Fruit fly (Drosophila melanogaster) whole organism, pupa: ENCODE measurements around the gene Myc.

Source experiments
- CG10348 ChIP-seq: fragments of 200-800 bp; sonication (Bioruptor generic); IDR thresholded peaks from 2 replicates; pipeline ENCODE4 v1.3.6; 2022; ENCODE audit warnings: missing biosample characterization, missing genetic modification characterization
- CG12605 ChIP-seq: fragments of 200-800 bp; sonication (Bioruptor generic); IDR thresholded peaks from 2 replicates; pipeline ENCODE4 v1.3.6; 2022; ENCODE audit warnings: missing biosample characterization, missing genetic modification characterization
- CG13204 ChIP-seq: fragments of 200-800 bp; sonication (Bioruptor generic); optimal IDR thresholded peaks from 2 replicates; lab custom pipeline; 2018; ENCODE audit warnings: missing biosample characterization, mild to moderate bottlenecking, missing genetic modification characterization, moderate library complexity
- CG14655 ChIP-seq: fragments of 200-800 bp; sonication (Bioruptor generic); optimal IDR thresholded peaks from 3 replicates; lab custom pipeline; 2017; ENCODE audit warnings: mild to moderate bottlenecking, missing biosample characterization, missing genetic modification reagents, missing genetic modification characterization
- CG15710 ChIP-seq: fragments of 200-800 bp; sonication (Bioruptor generic); optimal IDR thresholded peaks from 2 replicates; lab custom pipeline; 2018; ENCODE audit warnings: missing biosample characterization, mild to moderate bottlenecking, missing genetic modification characterization, moderate library complexity
- CG17806 ChIP-seq: fragments of 200-800 bp; sonication (Bioruptor generic); optimal IDR thresholded peaks from 2 replicates; lab custom pipeline; 2018; ENCODE audit warnings: missing biosample characterization, mild to moderate bottlenecking, missing genetic modification characterization, moderate library complexity
- CG32121 ChIP-seq: fragments of 200-800 bp; sonication (Bioruptor generic); IDR thresholded peaks from 2 replicates; pipeline ENCODE4 v1.3.6; 2022; ENCODE audit warnings: missing biosample characterization, missing genetic modification characterization
- CG34367 ChIP-seq: fragments of 200-800 bp; sonication (Bioruptor generic); optimal IDR thresholded peaks from 2 replicates; lab custom pipeline; 2018; ENCODE audit warnings: missing biosample characterization, mild to moderate bottlenecking, missing genetic modification characterization
- CG4496 ChIP-seq: fragments of 200-800 bp; sonication (Bioruptor generic); IDR thresholded peaks from 3 replicates; pipeline ENCODE4 v1.3.6; 2022; ENCODE audit warnings: missing biosample characterization, missing genetic modification characterization
- CG8159 ChIP-seq: fragments of 200-800 bp; sonication (Bioruptor generic); optimal IDR thresholded peaks from 3 replicates; lab custom pipeline; 2018; ENCODE audit warnings: missing biosample characterization, mild to moderate bottlenecking, missing genetic modification characterization, moderate library complexity
- CG8301 ChIP-seq: fragments of 200-800 bp; sonication (Bioruptor generic); optimal IDR thresholded peaks from 2 replicates; lab custom pipeline; 2018; ENCODE audit warnings: missing biosample characterization, mild to moderate bottlenecking, missing genetic modification characterization
- CG9948 ChIP-seq: fragments of 200-800 bp; sonication (Bioruptor generic); optimal IDR thresholded peaks from 2 replicates; lab custom pipeline; 2018; ENCODE audit warnings: missing biosample characterization, mild to moderate bottlenecking, missing genetic modification characterization, moderate library complexity
- D1 ChIP-seq: fragments of 200-800 bp; sonication (Bioruptor generic); optimal IDR thresholded peaks from 2 replicates; lab custom pipeline; 2018; ENCODE audit warnings: missing biosample characterization, mild to moderate bottlenecking, missing genetic modification characterization, moderate library complexity
- EcR ChIP-seq: fragments of 200-800 bp; sonication (Bioruptor generic); optimal IDR thresholded peaks from 3 replicates; lab custom pipeline; 2019; ENCODE audit warnings: missing biosample characterization, missing genetic modification characterization, mild to moderate bottlenecking, moderate library complexity, missing genetic modification reagents
- Ets98B ChIP-seq: fragments of 200-800 bp; sonication (Bioruptor generic); IDR thresholded peaks from 2 replicates; pipeline ENCODE4 v1.3.6; 2022; ENCODE audit warnings: missing biosample characterization, missing genetic modification characterization
- Pif1A ChIP-seq: fragments of 200-800 bp; sonication (Bioruptor generic); optimal IDR thresholded peaks from 3 replicates; lab custom pipeline; 2016; ENCODE audit warnings: missing biosample characterization, missing genetic modification characterization
- Pif1B ChIP-seq: fragments of 200-800 bp; sonication (Bioruptor generic); optimal IDR thresholded peaks from 3 replicates; lab custom pipeline; 2016; ENCODE audit warnings: missing biosample characterization, missing genetic modification characterization
- Snoo ChIP-seq: fragments of 200-800 bp; sonication (Bioruptor generic); optimal IDR thresholded peaks from 3 replicates; lab custom pipeline; 2017; ENCODE audit warnings: missing biosample characterization, mild to moderate bottlenecking, missing genetic modification characterization, inconsistent platforms
- fd96Ca ChIP-seq: fragments of 200-800 bp; sonication (Bioruptor generic); IDR thresholded peaks from 3 replicates; pipeline ENCODE4 v1.3.6; 2022; ENCODE audit warnings: missing biosample characterization, missing genetic modification characterization
- gl ChIP-seq: fragments of 200-800 bp; sonication (Bioruptor generic); optimal IDR thresholded peaks from 2 replicates; lab custom pipeline; 2018; ENCODE audit warnings: missing biosample characterization, mild to moderate bottlenecking, missing genetic modification characterization
- rn ChIP-seq: fragments of 200-800 bp; sonication (Bioruptor generic); IDR thresholded peaks from 2 replicates; pipeline ENCODE4 v1.3.6; 2022; ENCODE audit warnings: missing biosample characterization, missing genetic modification characterization

Myc gene

DNA sequence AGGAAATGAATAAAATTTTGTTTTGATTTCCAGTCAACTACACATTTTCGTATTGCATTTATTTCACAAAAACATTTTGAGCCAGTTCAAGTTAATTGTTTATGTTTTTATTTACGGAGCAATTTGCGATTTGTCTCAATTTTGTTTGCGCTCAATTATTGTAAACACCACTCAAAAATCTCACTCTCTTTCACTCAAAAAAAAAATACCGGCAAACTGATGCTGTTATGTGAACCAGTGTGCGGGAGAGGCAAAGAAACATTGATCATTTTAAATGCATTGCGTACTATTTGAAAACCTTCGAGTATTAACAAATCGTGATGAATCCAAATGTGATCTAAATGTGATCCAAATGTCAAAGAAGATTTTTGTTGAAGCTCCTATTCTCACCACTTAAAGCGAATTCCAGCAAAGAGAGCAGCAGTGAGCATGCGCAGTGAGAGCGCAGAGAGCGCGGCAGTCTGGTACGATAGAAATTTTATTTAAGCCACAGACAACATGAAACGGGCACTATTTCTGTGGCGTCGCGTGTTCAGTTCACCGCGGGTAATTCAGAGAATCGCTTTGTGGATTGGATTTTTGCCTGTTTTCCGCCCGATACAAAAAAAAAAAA lies at the start of gene Myc:
Myc (plus strand) TSS at position 504 of the 613 bp plus-strand sequence.
- TF ChIP-seq CG34367 (tag; lab: Kevin White, UChicago) (no peak), D1 (tag; lab: Kevin White, UChicago) (no peak), Snoo (no peak), fd96Ca (GFP tag; lab: Robert Waterston, UW) (peak; percentile 14; the same call in 1 of the 3 replicates), CG12605 (GFP tag; lab: Robert Waterston, UW) (peak; percentile 62), CG32121 (peak; percentile 26; the same call in 1 of the 2 replicates), CG8301 (tag; lab: Kevin White, UChicago) (no peak), gl (tag; lab: Kevin White, UChicago) (peak; percentile 12), EcR (no peak), CG10348 (GFP tag; lab: Robert Waterston, UW) (no peak), CG13204 (no peak), Pif1A (GFP tag; lab: Kevin White, UChicago) (no peak), CG15710 (tag; lab: Kevin White, UChicago) (no peak), Pif1B (GFP tag; lab: Kevin White, UChicago) (peak; percentile 22), Ets98B (peak; percentile 22; the same call in 1 of the 2 replicates), CG9948 (tag; lab: Kevin White, UChicago) (no peak), CG14655 (GFP tag; lab: Kevin White, UChicago) (no peak), CG17806 (tag; lab: Kevin White, UChicago) (no peak), CG8159 (no peak), CG4496 (GFP tag; lab: Robert Waterston, UW) (peak; percentile 25; the same call in 1 of the 3 replicates), rn (no peak)

DNA sequence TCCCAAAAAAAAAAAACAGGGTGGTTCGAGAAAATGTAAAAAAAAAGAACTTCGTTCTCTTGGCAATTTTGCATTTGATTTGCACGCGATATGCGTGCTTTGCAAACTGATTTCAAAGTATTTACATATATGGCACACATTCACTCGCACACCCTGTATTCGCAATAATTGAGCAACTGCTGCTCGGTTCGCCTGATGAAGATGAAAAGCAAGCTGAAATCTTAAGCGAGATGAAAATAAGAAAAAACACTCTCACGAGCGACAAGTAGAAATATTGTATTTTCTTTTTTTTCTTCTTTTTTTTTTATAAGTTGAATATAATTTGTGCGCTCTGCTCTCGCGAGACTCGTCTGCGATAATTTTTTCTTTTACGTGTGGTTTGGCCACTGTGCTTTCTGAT lies 44.0 kb upstream of the Myc start:
- TF ChIP-seq Ets98B = peak; percentile 92
- TF ChIP-seq CG12605 (GFP tag; lab: Robert Waterston, UW) = peak; percentile 88
- peak; percentile 75 for TF ChIP-seq Pif1B (GFP tag; lab: Kevin White, UChicago)
- peak; percentile 78 for TF ChIP-seq Pif1A (GFP tag; lab: Kevin White, UChicago)
- TF ChIP-seq CG14655 (GFP tag; lab: Kevin White, UChicago) = peak; percentile 75
- peak; percentile 95 for TF ChIP-seq fd96Ca (GFP tag; lab: Robert Waterston, UW)
- peak; percentile 96 for TF ChIP-seq CG4496 (GFP tag; lab: Robert Waterston, UW)
- peak; percentile 82 for TF ChIP-seq gl (tag; lab: Kevin White, UChicago)
- TF ChIP-seq rn = peak; percentile 66; the same call in 1 of the 2 replicates
- TF ChIP-seq Snoo = peak; percentile 62
- peak; percentile 59; the same call in 1 of the 2 replicates for TF ChIP-seq CG10348 (GFP tag; lab: Robert Waterston, UW)
- TF ChIP-seq CG15710 (tag; lab: Kevin White, UChicago) = peak; percentile 49
- peak; percentile 61 for TF ChIP-seq CG8301 (tag; lab: Kevin White, UChicago)
- no peak for TF ChIP-seq EcR
- peak; percentile 55 for TF ChIP-seq CG17806 (tag; lab: Kevin White, UChicago)
- no peak for TF ChIP-seq D1 (tag; lab: Kevin White, UChicago)
- peak; percentile 42 for TF ChIP-seq CG9948 (tag; lab: Kevin White, UChicago)
- peak; percentile 91 for TF ChIP-seq CG32121
- TF ChIP-seq CG13204 = no peak
- TF ChIP-seq CG34367 (tag; lab: Kevin White, UChicago) = peak; percentile 38
- peak; percentile 61 for TF ChIP-seq CG8159

DNA sequence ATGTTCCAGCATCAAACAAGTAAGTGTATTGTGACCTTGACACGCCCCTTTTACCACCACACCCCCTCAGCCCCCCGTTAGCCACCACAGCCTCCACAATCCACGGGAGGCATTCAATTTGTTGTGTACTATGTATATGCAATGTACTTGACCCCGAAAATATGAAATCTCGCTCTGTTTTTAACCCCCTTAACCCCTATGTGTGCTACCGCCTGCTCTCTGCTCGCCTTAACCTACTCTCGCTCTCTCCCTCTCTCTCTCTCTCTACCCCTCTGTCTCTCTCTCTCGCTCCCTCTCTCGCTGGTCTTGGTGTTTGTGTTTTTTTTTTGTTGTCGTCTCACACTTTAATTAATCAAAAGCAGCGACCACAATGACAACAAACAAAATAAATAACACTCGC lies 40.4 kb upstream of the Myc start:
- TF ChIP-seq CG12605 (GFP tag; lab: Robert Waterston, UW) = no peak
- no peak for TF ChIP-seq Pif1A (GFP tag; lab: Kevin White, UChicago)
- no peak for TF ChIP-seq CG8301 (tag; lab: Kevin White, UChicago)
- no peak for TF ChIP-seq EcR
- no peak for TF ChIP-seq CG14655 (GFP tag; lab: Kevin White, UChicago)
- no peak for TF ChIP-seq CG17806 (tag; lab: Kevin White, UChicago)
- TF ChIP-seq CG4496 (GFP tag; lab: Robert Waterston, UW) = no peak
- no peak for TF ChIP-seq Snoo
- no peak for TF ChIP-seq Pif1B (GFP tag; lab: Kevin White, UChicago)
- TF ChIP-seq CG8159 = no peak

DNA sequence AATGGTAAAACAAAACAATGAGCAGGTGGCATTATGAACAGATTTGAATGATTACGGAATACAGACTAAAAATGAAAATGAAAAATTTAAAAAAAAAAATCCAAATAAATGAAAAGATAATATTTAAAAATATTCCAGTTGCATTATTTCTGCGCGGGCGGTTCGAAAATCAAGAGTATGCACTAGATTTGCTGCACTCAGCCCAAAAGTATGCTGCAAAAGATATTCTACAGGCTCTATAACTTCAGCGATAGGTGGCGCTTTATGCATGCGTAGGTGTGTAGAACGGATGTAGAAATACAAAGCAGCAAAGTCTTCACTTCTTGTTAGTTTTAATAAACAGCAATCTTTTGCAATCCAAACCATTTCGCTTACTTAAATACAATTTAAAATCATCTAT lies 29.3 kb upstream of the Myc start:
- no peak for TF ChIP-seq rn
- TF ChIP-seq D1 (tag; lab: Kevin White, UChicago) = peak; percentile 64

DNA sequence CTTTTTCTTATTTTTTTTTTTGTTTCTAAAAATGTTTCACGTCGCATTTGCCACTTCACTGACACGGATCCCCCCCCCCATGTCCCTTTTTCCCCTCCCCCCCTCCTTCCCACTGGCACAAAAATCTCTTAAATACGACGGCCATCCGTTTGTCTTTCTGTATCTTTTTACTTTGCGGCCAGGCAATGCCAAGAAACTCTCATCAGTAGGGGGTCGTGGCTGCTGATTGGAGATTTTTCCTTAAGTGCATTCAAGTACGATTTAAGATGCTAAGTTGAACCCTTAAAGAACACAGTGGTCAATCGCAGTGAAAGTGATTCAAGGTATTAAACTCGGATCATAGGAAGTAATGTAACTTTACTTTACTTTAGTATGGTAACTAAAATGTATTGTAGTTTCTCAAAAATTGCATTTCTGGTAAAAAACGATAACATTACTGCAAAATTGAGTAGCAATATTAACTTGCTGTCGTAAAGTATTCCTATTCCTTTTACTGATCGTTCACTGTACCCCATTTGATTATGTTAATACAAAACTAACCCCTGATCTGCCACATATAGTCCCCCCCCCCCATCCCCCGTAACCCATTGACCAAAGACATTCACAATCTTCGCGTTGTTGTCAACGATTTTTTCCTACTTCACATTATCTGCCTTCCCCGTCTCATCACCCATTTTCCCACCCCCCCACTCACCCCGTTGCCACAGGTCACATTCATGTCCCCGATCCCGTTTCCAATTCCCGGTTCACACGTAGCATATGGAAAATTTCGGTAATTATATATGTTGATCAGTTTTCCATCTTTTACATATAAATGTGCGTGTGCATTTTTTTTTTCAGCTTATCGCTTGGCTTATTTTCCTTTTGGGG lies 28.3 kb upstream of the Myc start:
- no peak for TF ChIP-seq CG4496 (GFP tag; lab: Robert Waterston, UW)
- TF ChIP-seq CG8159 = no peak

DNA sequence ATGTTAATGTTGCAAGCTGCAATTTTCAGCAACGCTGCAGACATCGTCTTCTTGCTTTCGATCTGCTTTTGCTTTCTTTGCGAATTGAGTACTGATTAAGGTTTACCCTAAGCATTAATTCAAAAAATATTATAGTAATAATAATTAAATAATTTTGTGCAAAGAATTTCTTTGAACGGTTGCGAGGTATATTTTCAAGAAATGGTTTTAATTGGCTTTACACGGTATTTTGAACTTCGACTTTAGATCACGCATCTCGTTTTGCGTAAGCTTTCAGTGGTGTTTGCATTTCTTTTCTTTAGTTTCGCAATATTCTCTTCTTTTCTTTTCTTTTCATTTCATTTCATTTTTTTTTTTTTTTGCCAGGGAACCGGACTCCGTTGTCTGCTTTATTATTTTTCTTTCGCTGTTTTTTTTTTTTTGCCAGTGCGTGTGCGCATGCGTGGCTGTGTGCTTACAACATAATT lies 26.3 kb upstream of the Myc start:
- TF ChIP-seq CG4496 (GFP tag; lab: Robert Waterston, UW) = peak; percentile 75; the same call in 1 of the 3 replicates
- peak; percentile 74 for TF ChIP-seq CG14655 (GFP tag; lab: Kevin White, UChicago)
- TF ChIP-seq CG13204 = peak; percentile 62
- TF ChIP-seq fd96Ca (GFP tag; lab: Robert Waterston, UW) = no peak
- TF ChIP-seq Snoo = peak; percentile 80
- peak; percentile 66 for TF ChIP-seq gl (tag; lab: Kevin White, UChicago)
- no peak for TF ChIP-seq D1 (tag; lab: Kevin White, UChicago)
- TF ChIP-seq CG8159 = peak; percentile 65
- TF ChIP-seq EcR = no peak
- TF ChIP-seq CG15710 (tag; lab: Kevin White, UChicago) = peak; percentile 60
- TF ChIP-seq Pif1A (GFP tag; lab: Kevin White, UChicago) = peak; percentile 74
- peak; percentile 51 for TF ChIP-seq CG34367 (tag; lab: Kevin White, UChicago)
- no peak for TF ChIP-seq CG32121
- peak; percentile 53 for TF ChIP-seq CG9948 (tag; lab: Kevin White, UChicago)
- TF ChIP-seq Pif1B (GFP tag; lab: Kevin White, UChicago) = peak; percentile 60
- peak; percentile 77 for TF ChIP-seq CG12605 (GFP tag; lab: Robert Waterston, UW)
- TF ChIP-seq Ets98B = peak; percentile 14; the same call in 1 of the 2 replicates
- no peak for TF ChIP-seq rn
- peak; percentile 46 for TF ChIP-seq CG8301 (tag; lab: Kevin White, UChicago)
- no peak for TF ChIP-seq CG10348 (GFP tag; lab: Robert Waterston, UW)
- TF ChIP-seq CG17806 (tag; lab: Kevin White, UChicago) = peak; percentile 47
